Fruit fly (Drosophila melanogaster) S2 (cell line): ENCODE data around the gene CG42240.

Source experiments
- CG8478 ChIP-seq: fragments of >200 bp; optimal IDR thresholded peaks from 2 replicates; lab custom pipeline; 2018
- CTCF ChIP-seq, 2 experiments: fragments of >200 bp; optimal IDR thresholded peaks; 2 replicates each; lab custom pipeline; 2018

Gene CG42240

DNA sequence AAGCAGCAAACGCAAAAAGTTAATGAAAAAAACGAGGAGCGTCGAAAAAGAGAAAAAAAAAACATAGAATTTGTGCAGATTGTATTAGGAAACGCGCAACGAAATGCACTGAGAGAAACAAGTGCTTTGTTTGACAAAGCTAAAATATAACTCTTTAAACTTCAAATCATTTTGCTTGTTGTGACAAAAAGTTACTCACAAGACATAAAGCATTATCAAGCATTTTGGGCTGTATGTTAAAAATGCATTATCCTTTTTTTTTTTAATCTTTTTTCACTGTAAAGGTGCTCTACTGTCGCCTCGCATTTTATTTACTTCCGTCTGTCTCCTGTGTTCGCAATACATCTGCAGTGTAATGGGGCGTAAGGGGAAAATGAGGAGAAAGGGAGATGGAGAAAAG is 46.1 kb downstream of the CG42240 start:
- no peak for TF ChIP-seq CTCF (optimal IDR thresholded peaks at IDR 0.05; lab: Kevin White, UChicago)
- no peak for TF ChIP-seq CG8478
